Worm (Caenorhabditis elegans) whole organism, L3 larva: ENCODE data around the gene K11H12.11.

Source experiments
- R02D3.7 ChIP-seq: fragments of 150-350 bp; optimal IDR thresholded peaks from 2 replicates; lab custom pipeline; 2014; ENCODE audit warnings: missing biosample characterization, missing genetic modification characterization
- ZK546.5 ChIP-seq: sonication (generic microtip); optimal IDR thresholded peaks from 2 replicates; lab custom pipeline; 2017; ENCODE audit warnings: missing biosample characterization, missing genetic modification characterization
- ama-1 ChIP-seq: fragments of 150-350 bp; optimal IDR thresholded peaks from 2 replicates; lab custom pipeline; 2018
- ceh-16 ChIP-seq: sonication (generic microtip); optimal IDR thresholded peaks from 2 replicates; lab custom pipeline; 2017; ENCODE audit warnings: missing biosample characterization, missing genetic modification characterization
- ceh-28 ChIP-seq: fragments of 150-350 bp; optimal IDR thresholded peaks from 2 replicates; lab custom pipeline; 2014; ENCODE audit warnings: missing biosample characterization, missing genetic modification reagents, missing genetic modification characterization
- ceh-9 ChIP-seq: sonication (generic microtip); optimal IDR thresholded peaks from 2 replicates; lab custom pipeline; 2018; ENCODE audit warnings: missing biosample characterization, missing genetic modification characterization
- daf-12 ChIP-seq: fragments of 150-350 bp; optimal IDR thresholded peaks from 2 replicates; lab custom pipeline; 2014; ENCODE audit warnings: missing biosample characterization, missing genetic modification reagents, missing genetic modification characterization
- egl-27 ChIP-seq: sonication (generic microtip); optimal IDR thresholded peaks from 4 replicates; lab custom pipeline; 2017; ENCODE audit warnings: missing biosample characterization, missing genetic modification reagents, missing genetic modification characterization
- egl-5 ChIP-seq: fragments of 150-350 bp; optimal IDR thresholded peaks from 2 replicates; lab custom pipeline; 2017; ENCODE audit warnings: missing biosample characterization, missing genetic modification reagents, missing genetic modification characterization, inconsistent platforms
- elt-1 ChIP-seq: fragments of 150-350 bp; optimal IDR thresholded peaks from 2 replicates; lab custom pipeline; 2014; ENCODE audit warnings: missing biosample characterization, missing genetic modification characterization
- elt-2 ChIP-seq: sonication (generic microtip); optimal IDR thresholded peaks from 2 replicates; lab custom pipeline; 2016; ENCODE audit warnings: missing genetic modification reagents, mild to moderate bottlenecking, missing genetic modification characterization, missing compliant biosample characterization
- elt-3 ChIP-seq, 3 experiments: fragments of 150-350 bp in 1 of 3; sonication (generic microtip) in 2 of 3; optimal IDR thresholded peaks; 2 replicates in 2 of 3; 4 replicates in 1 of 3; lab custom pipeline; 2014 to 2017; ENCODE audit warnings: missing biosample characterization in 3 of 3, missing genetic modification characterization in 3 of 3
- fkh-10 ChIP-seq: sonication (generic microtip); optimal IDR thresholded peaks from 2 replicates; lab custom pipeline; 2017; ENCODE audit warnings: missing biosample characterization, missing genetic modification reagents, missing genetic modification characterization
- fkh-2 ChIP-seq: fragments of 150-350 bp; optimal IDR thresholded peaks from 2 replicates; lab custom pipeline; 2014; ENCODE audit warnings: missing biosample characterization, missing genetic modification reagents, missing genetic modification characterization
- fos-1 ChIP-seq: fragments of 150-350 bp; optimal IDR thresholded peaks from 2 replicates; lab custom pipeline; 2014; ENCODE audit warnings: missing biosample characterization, missing genetic modification characterization
- hmg-11 ChIP-seq: sonication (generic microtip); optimal IDR thresholded peaks from 2 replicates; lab custom pipeline; 2016; ENCODE audit warnings: missing genetic modification characterization, missing compliant biosample characterization
- lin-15B ChIP-seq: fragments of 150-350 bp; optimal IDR thresholded peaks from 2 replicates; lab custom pipeline; 2014; ENCODE audit warnings: missing biosample characterization, missing genetic modification characterization
- lin-39 ChIP-seq: fragments of 150-350 bp; optimal IDR thresholded peaks from 2 replicates; lab custom pipeline; 2018; ENCODE audit warnings: missing biosample characterization, missing genetic modification reagents, missing genetic modification characterization
- lsy-12 ChIP-seq: sonication (generic microtip); optimal IDR thresholded peaks from 2 replicates; lab custom pipeline; 2016; ENCODE audit warnings: mild to moderate bottlenecking, missing genetic modification characterization, missing compliant biosample characterization
- mdl-1 ChIP-seq: fragments of 150-350 bp; optimal IDR thresholded peaks from 2 replicates; lab custom pipeline; 2014; ENCODE audit warnings: missing biosample characterization, missing genetic modification characterization
- mml-1 ChIP-seq: fragments of 150-350 bp; sonication (generic microtip); optimal IDR thresholded peaks from 3 replicates; lab custom pipeline; 2014; ENCODE audit warnings: missing biosample characterization, missing genetic modification characterization
- nfya-1 ChIP-seq: sonication (generic microtip); optimal IDR thresholded peaks from 2 replicates; lab custom pipeline; 2017; ENCODE audit warnings: missing genetic modification characterization, mild to moderate bottlenecking, missing compliant biosample characterization, antibody characterized with exemption, moderate library complexity; ENCODE audit not compliant: insufficient read depth
- nhr-11 ChIP-seq: fragments of 150-350 bp; optimal IDR thresholded peaks from 2 replicates; lab custom pipeline; 2014; ENCODE audit warnings: missing biosample characterization, missing genetic modification characterization
- nhr-12 ChIP-seq: fragments of 150-350 bp; optimal IDR thresholded peaks from 2 replicates; lab custom pipeline; 2014; ENCODE audit warnings: missing biosample characterization, missing genetic modification characterization
- nhr-23 ChIP-seq: fragments of 150-350 bp; optimal IDR thresholded peaks from 2 replicates; lab custom pipeline; 2014; ENCODE audit warnings: missing biosample characterization, missing genetic modification reagents, missing genetic modification characterization
- nhr-237 ChIP-seq: fragments of 150-350 bp; optimal IDR thresholded peaks from 2 replicates; lab custom pipeline; 2014; ENCODE audit warnings: missing biosample characterization, missing genetic modification characterization
- nhr-25 ChIP-seq: sonication (generic microtip); optimal IDR thresholded peaks from 2 replicates; lab custom pipeline; 2017; ENCODE audit warnings: missing biosample characterization, missing genetic modification characterization
- nhr-28 ChIP-seq: fragments of 150-350 bp; optimal IDR thresholded peaks from 2 replicates; lab custom pipeline; 2014; ENCODE audit warnings: missing biosample characterization, missing genetic modification characterization
- nhr-67 ChIP-seq: fragments of 150-350 bp; optimal IDR thresholded peaks from 2 replicates; lab custom pipeline; 2014; ENCODE audit warnings: missing biosample characterization, missing genetic modification characterization
- nhr-76 ChIP-seq: fragments of 150-350 bp; sonication (generic microtip); optimal IDR thresholded peaks from 5 replicates; lab custom pipeline; 2014; ENCODE audit warnings: missing biosample characterization, missing genetic modification characterization
- nhr-77 ChIP-seq: fragments of 150-350 bp; optimal IDR thresholded peaks from 2 replicates; lab custom pipeline; 2014; ENCODE audit warnings: missing biosample characterization, missing genetic modification characterization
- pha-4 ChIP-seq: fragments of 150-350 bp; optimal IDR thresholded peaks from 2 replicates; lab custom pipeline; 2014; ENCODE audit warnings: missing biosample characterization, missing genetic modification reagents, missing genetic modification characterization
- pqm-1 ChIP-seq: fragments of 150-350 bp; optimal IDR thresholded peaks from 2 replicates; lab custom pipeline; 2017; ENCODE audit warnings: missing biosample characterization, missing genetic modification characterization, inconsistent platforms
- skn-1 ChIP-seq: fragments of 150-350 bp; optimal IDR thresholded peaks from 2 replicates; lab custom pipeline; 2014; ENCODE audit warnings: missing biosample characterization, missing genetic modification characterization
- snpc-4 ChIP-seq: fragments of 150-350 bp; optimal IDR thresholded peaks from 2 replicates; lab custom pipeline; 2014; ENCODE audit warnings: missing biosample characterization, missing genetic modification characterization
- tbx-2 ChIP-seq: sonication (generic microtip); optimal IDR thresholded peaks from 2 replicates; lab custom pipeline; 2016; ENCODE audit warnings: mild to moderate bottlenecking, missing genetic modification characterization, missing compliant biosample characterization
- unc-39 ChIP-seq: sonication (generic microtip); optimal IDR thresholded peaks from 4 replicates; lab custom pipeline; 2017; ENCODE audit warnings: missing biosample characterization, missing genetic modification characterization
- unc-62 ChIP-seq: fragments of 150-350 bp; sonication (generic microtip); optimal IDR thresholded peaks from 4 replicates; lab custom pipeline; 2014; ENCODE audit warnings: missing biosample characterization, missing genetic modification reagents, missing genetic modification characterization
- zag-1 ChIP-seq: fragments of 150-350 bp; optimal IDR thresholded peaks from 2 replicates; lab custom pipeline; 2014; ENCODE audit warnings: missing biosample characterization, missing genetic modification characterization
- ztf-4 ChIP-seq: fragments of 150-350 bp; optimal IDR thresholded peaks from 2 replicates; lab custom pipeline; 2014; ENCODE audit warnings: missing biosample characterization, missing genetic modification characterization

The K11H12.11 gene

ce11 chrIV:643481-643880 is 26.9 kb downstream of the K11H12.11 start:
- TF ChIP-seq lsy-12 (tag; lab: Kevin White, UChicago): no peak
- no peak for TF ChIP-seq pqm-1
- no peak for TF ChIP-seq ceh-16 (tag; lab: Kevin White, UChicago)
- no peak for TF ChIP-seq nhr-11 (tag; lab: Kevin White, UChicago)
- no peak for TF ChIP-seq nhr-28
- no peak for TF ChIP-seq mml-1 (tag; lab: Kevin White, UChicago)
- no peak for TF ChIP-seq fos-1 (tag; lab: Kevin White, UChicago)
- TF ChIP-seq nhr-77 (tag; lab: Kevin White, UChicago): no peak
- TF ChIP-seq daf-12 (tag; lab: Kevin White, UChicago): no peak
- no peak for TF ChIP-seq zag-1
- TF ChIP-seq R02D3.7 (tag; lab: Kevin White, UChicago): no peak
- TF ChIP-seq nfya-1 (tag; lab: Kevin White, UChicago): no peak
- no peak for TF ChIP-seq snpc-4 (tag; lab: Kevin White, UChicago)

- TF ChIP-seq R02D3.7 (tag; lab: Kevin White, UChicago) (no peak), lin-15B (tag; lab: Kevin White, UChicago) (no peak), elt-3 (tag; optimal IDR thresholded peaks at IDR 0.05; lab: Kevin White, UChicago) (no peak), elt-1 (no peak), nhr-67 (tag; lab: Kevin White, UChicago) (no peak), hmg-11 (tag; lab: Kevin White, UChicago) (no peak), fkh-10 (no peak), fos-1 (tag; lab: Kevin White, UChicago) (no peak), tbx-2 (no peak), nhr-25 (tag; lab: Kevin White, UChicago) (no peak), skn-1 (tag; lab: Kevin White, UChicago) (no peak), ceh-16 (tag; lab: Kevin White, UChicago) (no peak), snpc-4 (tag; lab: Kevin White, UChicago) (no peak), pqm-1 (no peak)
These were observed 31.2 kb downstream of the K11H12.11 start for ce11 chrIV:639167-639566.

ce11 chrIV:633565-633964 is 36.8 kb downstream of the K11H12.11 start:
- TF ChIP-seq nhr-28 (no peak), unc-39 (tag; lab: Kevin White, UChicago) (no peak), daf-12 (tag; lab: Kevin White, UChicago) (no peak), nhr-23 (tag; lab: Kevin White, UChicago) (no peak), fkh-10 (no peak), nhr-12 (tag; lab: Kevin White, UChicago) (no peak), ceh-9 (no peak), ama-1 (lab: Kevin White, UChicago) (no peak), nhr-67 (tag; lab: Kevin White, UChicago) (no peak), fkh-2 (tag; lab: Kevin White, UChicago) (no peak), lin-39 (tag; lab: Kevin White, UChicago) (no peak), hmg-11 (tag; lab: Kevin White, UChicago) (no peak)

ce11 chrIV:631869-632268 is 38.5 kb downstream of the K11H12.11 start:
- no peak for TF ChIP-seq nhr-237 (tag; lab: Kevin White, UChicago)
- TF ChIP-seq elt-2 (tag; lab: Kevin White, UChicago): peak; percentile 29

- TF ChIP-seq lin-15B (tag; lab: Kevin White, UChicago): no peak
- no peak for TF ChIP-seq pha-4 (tag; lab: Kevin White, UChicago)
- TF ChIP-seq fkh-10: no peak
- no peak for TF ChIP-seq nhr-237 (tag; lab: Kevin White, UChicago)
- no peak for TF ChIP-seq lsy-12 (tag; lab: Kevin White, UChicago)
- no peak for TF ChIP-seq pqm-1
These were observed 39.8 kb downstream of the K11H12.11 start for ce11 chrIV:630598-630997.

- no peak for TF ChIP-seq ceh-28 (tag; lab: Kevin White, UChicago)
- no peak for TF ChIP-seq zag-1
- no peak for TF ChIP-seq ama-1 (lab: Kevin White, UChicago)
- TF ChIP-seq nfya-1 (tag; lab: Kevin White, UChicago): no peak
- no peak for TF ChIP-seq nhr-23 (tag; lab: Kevin White, UChicago)
- TF ChIP-seq ztf-4: no peak
- no peak for TF ChIP-seq nhr-28
- no peak for TF ChIP-seq pqm-1
- TF ChIP-seq R02D3.7 (tag; lab: Kevin White, UChicago): no peak
- TF ChIP-seq mdl-1 (tag; lab: Kevin White, UChicago): no peak
- no peak for TF ChIP-seq pha-4 (tag; lab: Kevin White, UChicago)
- no peak for TF ChIP-seq ZK546.5 (tag; lab: Kevin White, UChicago)
- no peak for TF ChIP-seq egl-27 (tag; lab: Kevin White, UChicago)
- TF ChIP-seq tbx-2: no peak
- TF ChIP-seq unc-62: no peak
- TF ChIP-seq nhr-12 (tag; lab: Kevin White, UChicago): no peak
- no peak for TF ChIP-seq nhr-76 (tag; lab: Kevin White, UChicago)
- TF ChIP-seq egl-5 (tag; lab: Kevin White, UChicago): no peak
These were observed 43.1 kb downstream of the K11H12.11 start, which contains the start of gene nhr-76 for ce11 chrIV:627237-627636. TSS of gene nhr-76 (plus strand) at chrIV:627537.
